Worm (Caenorhabditis elegans) whole organism, L1 larva: ENCODE measurements around the gene nhx-9.
A peak's percentile ranks its signal among the peaks of the same experiment; 100 is the strongest.

Experiments
- aha-1 ChIP-seq: fragments of 150-350 bp; optimal IDR thresholded peaks from 2 replicates; lab custom pipeline; 2014; ENCODE audit warnings: missing biosample characterization, missing genetic modification characterization
- dsc-1 ChIP-seq: sonication (generic microtip); optimal IDR thresholded peaks from 2 replicates; lab custom pipeline; 2016; ENCODE audit warnings: mild to moderate bottlenecking, missing genetic modification characterization, missing compliant biosample characterization
- fkh-10 ChIP-seq: sonication (generic microtip); optimal IDR thresholded peaks from 2 replicates; lab custom pipeline; 2017; ENCODE audit warnings: missing biosample characterization, missing genetic modification reagents, missing genetic modification characterization
- hpl-2 ChIP-seq: fragments of 150-350 bp; optimal IDR thresholded peaks from 2 replicates; lab custom pipeline; 2014; ENCODE audit warnings: missing biosample characterization, missing genetic modification reagents, missing genetic modification characterization
- mdl-1 ChIP-seq, 2 experiments: fragments of 150-350 bp; optimal IDR thresholded peaks; 2 replicates each; lab custom pipeline; 2014 to 2017; ENCODE audit warnings: missing biosample characterization in 2 of 2, missing genetic modification characterization in 2 of 2, inconsistent platforms in 1 of 2
- sptf-1 ChIP-seq: fragments of 150-350 bp; optimal IDR thresholded peaks from 2 replicates; lab custom pipeline; 2014; ENCODE audit warnings: missing biosample characterization, missing genetic modification characterization
- unc-86 ChIP-seq: sonication (generic microtip); optimal IDR thresholded peaks from 2 replicates; lab custom pipeline; 2016; ENCODE audit warnings: missing genetic modification characterization, missing compliant biosample characterization

ce11 chrIV:11892545-11892944 is 38.1 kb upstream of the nhx-9 start:
- TF ChIP-seq unc-86 (no peak), dsc-1 (peak; percentile 51), fkh-10 (GFP tag; lab: Kevin White, UChicago) (no peak), hpl-2 (GFP tag; lab: Kevin White, UChicago) (no peak), sptf-1 (no peak), aha-1 (tag; lab: Kevin White, UChicago) (no peak), mdl-1 (tag; optimal IDR thresholded peaks at IDR 0.05; lab: Kevin White, UChicago) (no peak)
